Worm (Caenorhabditis elegans) whole organism, mixed stage, embryonic: ENCODE measurements around the gene F20C5.6.

Experiments
- ces-1 ChIP-seq: fragments of 150-350 bp; optimal IDR thresholded peaks from 2 replicates; lab custom pipeline; 2014; ENCODE audit warnings: missing biosample characterization, missing genetic modification reagents, missing genetic modification characterization
- mab-5 ChIP-seq: fragments of 150-350 bp; optimal IDR thresholded peaks from 2 replicates; lab custom pipeline; 2014; ENCODE audit warnings: missing biosample characterization, missing genetic modification characterization
- mep-1 ChIP-seq: fragments of 150-350 bp; optimal IDR thresholded peaks from 2 replicates; lab custom pipeline; 2017; ENCODE audit warnings: missing biosample characterization, missing genetic modification reagents, missing genetic modification characterization, inconsistent platforms
- nhr-28 ChIP-seq: fragments of 150-350 bp; optimal IDR thresholded peaks from 2 replicates; lab custom pipeline; 2014; ENCODE audit warnings: missing biosample characterization, missing genetic modification characterization
- unc-39 ChIP-seq: fragments of 150-350 bp; optimal IDR thresholded peaks from 2 replicates; lab custom pipeline; 2014; ENCODE audit warnings: missing biosample characterization, missing genetic modification characterization

DNA sequence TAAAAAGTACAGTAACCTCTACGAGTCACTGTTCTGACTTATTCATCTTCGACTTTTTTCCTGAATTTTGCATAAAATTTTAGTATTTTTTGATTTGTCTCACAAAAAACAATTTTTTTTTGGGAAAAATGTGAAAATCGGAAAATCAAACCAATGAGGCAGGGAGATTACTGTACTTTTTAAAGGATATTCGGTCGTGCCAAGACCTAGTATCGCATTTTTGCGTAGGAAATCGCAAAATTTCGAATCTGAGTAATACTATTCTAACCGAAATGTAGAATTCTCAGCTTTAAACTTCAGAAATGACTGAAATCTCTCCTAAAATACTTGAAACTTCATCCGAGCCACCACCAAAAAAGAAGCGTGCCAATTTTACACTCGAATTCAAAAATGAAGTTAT lies 35.2 kb downstream of the F20C5.6 start, which contains the start of gene F21D5.4:
- TF ChIP-seq nhr-28 (tag; lab: Kevin White, UChicago) (no peak), mab-5 (no peak), mep-1 (tag; lab: Kevin White, UChicago) (no peak), unc-39 (tag; lab: Kevin White, UChicago) (no peak), ces-1 (no peak)
